Fruit fly (Drosophila melanogaster) whole organism, prepupa: Measurements from ENCODE around the gene CCAP-R.

ENCODE experiments used
- Blimp-1 ChIP-seq: fragments of 200-800 bp; sonication (Bioruptor generic); optimal IDR thresholded peaks from 3 replicates; lab custom pipeline; 2017; ENCODE audit warnings: missing biosample characterization, missing genetic modification characterization, mild to moderate bottlenecking, moderate library complexity, missing genetic modification reagents
- CG10631 ChIP-seq: fragments of 200-800 bp; sonication (Bioruptor generic); optimal IDR thresholded peaks from 2 replicates; lab custom pipeline; 2016; ENCODE audit warnings: missing biosample characterization, missing genetic modification characterization
- CG31627 ChIP-seq: fragments of 200-800 bp; sonication (Bioruptor generic); optimal IDR thresholded peaks from 3 replicates; lab custom pipeline; 2016; ENCODE audit warnings: missing biosample characterization, missing genetic modification characterization
- CG6276 ChIP-seq: fragments of 200-800 bp; sonication (Bioruptor generic); optimal IDR thresholded peaks from 2 replicates; lab custom pipeline; 2017; ENCODE audit warnings: missing biosample characterization, mild to moderate bottlenecking, missing genetic modification characterization
- CG8119 ChIP-seq: fragments of 200-800 bp; sonication (Bioruptor generic); IDR thresholded peaks from 3 replicates; pipeline ENCODE4 v1.3.6; 2022; ENCODE audit warnings: missing biosample characterization, missing genetic modification characterization
- CG8632 ChIP-seq: fragments of 200-800 bp; sonication (Bioruptor generic); optimal IDR thresholded peaks from 3 replicates; lab custom pipeline; 2016; ENCODE audit warnings: missing biosample characterization, missing genetic modification characterization
- Eip78C ChIP-seq: fragments of 200-800 bp; sonication (Bioruptor generic); peaks from one replicate; lab custom pipeline; 2016; ENCODE audit warnings: missing biosample characterization, missing genetic modification characterization
- Hr38 ChIP-seq: sonication (Bioruptor generic); optimal IDR thresholded peaks from 2 replicates; lab custom pipeline; 2016; ENCODE audit warnings: missing biosample characterization, missing genetic modification characterization
- Hr39 ChIP-seq: fragments of 200-800 bp; sonication (Bioruptor generic); optimal IDR thresholded peaks from 2 replicates; lab custom pipeline; 2016; ENCODE audit warnings: missing biosample characterization, missing genetic modification characterization
- Hr4 ChIP-seq: fragments of 200-800 bp; sonication (Bioruptor generic); optimal IDR thresholded peaks from 3 replicates; lab custom pipeline; 2016; ENCODE audit warnings: missing biosample characterization, missing genetic modification characterization
- cyc ChIP-seq: fragments of 200-800 bp; sonication (Bioruptor generic); optimal IDR thresholded peaks from 3 replicates; lab custom pipeline; 2016; ENCODE audit warnings: missing biosample characterization, missing genetic modification characterization
- dsx ChIP-seq: fragments of 200-800 bp; optimal IDR thresholded peaks from 3 replicates; lab custom pipeline; 2019; ENCODE audit warnings: missing biosample characterization, mild to moderate bottlenecking, missing genetic modification characterization, moderate library complexity; ENCODE audit not compliant: poor library complexity, severe bottlenecking
- fkh ChIP-seq: fragments of 200-800 bp; sonication (Bioruptor generic); optimal IDR thresholded peaks from 3 replicates; lab custom pipeline; 2017; ENCODE audit warnings: missing biosample characterization, mild to moderate bottlenecking, missing genetic modification characterization, moderate library complexity
- net ChIP-seq: fragments of 200-800 bp; sonication (Bioruptor generic); optimal IDR thresholded peaks from 3 replicates; lab custom pipeline; 2016; ENCODE audit warnings: missing biosample characterization, missing genetic modification characterization
- pdm3 ChIP-seq: fragments of 200-800 bp; sonication (Bioruptor generic); optimal IDR thresholded peaks from 3 replicates; lab custom pipeline; 2016; ENCODE audit warnings: missing biosample characterization, missing genetic modification characterization
- salr ChIP-seq, 2 experiments: fragments of 200-800 bp; sonication (Bioruptor generic); optimal IDR thresholded peaks; 3 replicates each; lab custom pipeline; 2016 to 2018; ENCODE audit warnings: missing biosample characterization in 2 of 2, missing genetic modification characterization in 2 of 2, mild to moderate bottlenecking in 1 of 2
- spab ChIP-seq: fragments of 200-800 bp; sonication (Bioruptor generic); optimal IDR thresholded peaks from 2 replicates; lab custom pipeline; 2017; ENCODE audit warnings: missing biosample characterization, mild to moderate bottlenecking, missing genetic modification characterization, missing genetic modification reagents
- ss ChIP-seq, 2 experiments: fragments of 200-800 bp; sonication (Bioruptor generic); optimal IDR thresholded peaks; 2 replicates in 1 of 2; 3 replicates in 1 of 2; lab custom pipeline; 2017 to 2018; ENCODE audit warnings: mild to moderate bottlenecking in 2 of 2, missing biosample characterization in 2 of 2, missing genetic modification characterization in 2 of 2, moderate library complexity in 1 of 2
- svp ChIP-seq: fragments of 200-800 bp; sonication (Bioruptor generic); peaks from one replicate; lab custom pipeline; 2016; ENCODE audit warnings: missing biosample characterization, missing genetic modification characterization
- topi ChIP-seq: fragments of 200-800 bp; sonication (Bioruptor generic); optimal IDR thresholded peaks from 3 replicates; lab custom pipeline; 2016; ENCODE audit warnings: missing biosample characterization, missing genetic modification characterization

Gene CCAP-R

DNA sequence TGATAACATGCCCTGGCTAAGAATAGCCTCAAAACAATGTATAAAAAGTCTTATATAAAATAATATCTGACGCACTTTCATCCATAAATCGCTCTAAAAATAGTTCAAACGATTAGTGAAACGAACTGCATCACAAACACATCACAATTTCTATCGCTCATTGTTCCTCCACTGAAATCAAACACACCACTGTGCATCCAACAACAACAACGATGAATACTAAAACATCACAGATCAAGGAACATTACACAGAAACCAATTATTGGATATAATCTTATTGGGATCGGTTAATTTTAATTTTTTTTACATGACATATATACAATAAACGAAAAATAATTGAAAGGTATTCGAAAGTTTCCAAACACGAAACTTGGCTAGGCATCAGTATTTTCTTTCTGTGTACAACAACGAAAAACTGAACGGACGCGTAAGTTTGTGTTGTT is 76.7 kb downstream of the CCAP-R start (continued):
- TF ChIP-seq ss (GFP tag; optimal IDR thresholded peaks at IDR 0.05; lab: Kevin White, UChicago) (no peak), Blimp-1 (GFP tag; lab: Kevin White, UChicago) (no peak), cyc (GFP tag; lab: Kevin White, UChicago) (peak; percentile 3), net (GFP tag; lab: Kevin White, UChicago) (peak; percentile 22), spab (GFP tag; lab: Kevin White, UChicago) (no peak), fkh (GFP tag; lab: Kevin White, UChicago) (no peak), CG8119 (GFP tag; lab: Robert Waterston, UW) (peak; percentile 78; the same call in 2 of the 3 replicates), dsx (GFP tag; lab: Kevin White, UChicago) (peak; percentile 11), CG8632 (GFP tag; lab: Kevin White, UChicago) (peak; percentile 14), salr (GFP tag; optimal IDR thresholded peaks at IDR 0.05; lab: Kevin White, UChicago) (peak in 1 of 2 experiments; percentile 65), Hr38 (GFP tag; lab: Kevin White, UChicago) (no peak), CG31627 (GFP tag; lab: Kevin White, UChicago) (peak; percentile 3), CG10631 (GFP tag; lab: Kevin White, UChicago) (no peak), topi (GFP tag; lab: Kevin White, UChicago) (no peak)

DNA sequence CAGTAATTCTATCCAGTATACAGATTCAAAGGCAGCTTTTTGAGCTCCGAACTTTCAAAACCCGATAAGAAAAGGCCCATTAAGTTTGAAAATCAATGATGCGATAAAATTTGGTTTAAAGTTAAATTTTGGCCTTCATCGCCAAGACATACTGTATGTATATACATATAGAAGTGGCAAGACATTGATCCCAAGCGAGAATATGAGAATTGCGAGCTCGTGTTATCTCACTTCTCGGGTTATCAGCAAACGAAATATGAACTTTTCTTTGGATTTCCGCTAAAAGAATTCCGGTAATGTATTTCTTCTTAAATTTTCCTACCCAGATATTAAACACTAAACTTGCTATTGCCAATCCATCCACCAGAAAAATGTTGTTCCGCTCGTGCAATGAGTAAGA is 79.0 kb downstream of the CCAP-R start:
- TF ChIP-seq Eip78C (peak; percentile 31), CG6276 (GFP tag; lab: Kevin White, UChicago) (no peak), Hr4 (GFP tag; lab: Kevin White, UChicago) (peak; percentile 13), CG8119 (GFP tag; lab: Robert Waterston, UW) (peak; percentile 43; the same call in 1 of the 3 replicates), svp (peak; percentile 93), pdm3 (peak; percentile 22)

DNA sequence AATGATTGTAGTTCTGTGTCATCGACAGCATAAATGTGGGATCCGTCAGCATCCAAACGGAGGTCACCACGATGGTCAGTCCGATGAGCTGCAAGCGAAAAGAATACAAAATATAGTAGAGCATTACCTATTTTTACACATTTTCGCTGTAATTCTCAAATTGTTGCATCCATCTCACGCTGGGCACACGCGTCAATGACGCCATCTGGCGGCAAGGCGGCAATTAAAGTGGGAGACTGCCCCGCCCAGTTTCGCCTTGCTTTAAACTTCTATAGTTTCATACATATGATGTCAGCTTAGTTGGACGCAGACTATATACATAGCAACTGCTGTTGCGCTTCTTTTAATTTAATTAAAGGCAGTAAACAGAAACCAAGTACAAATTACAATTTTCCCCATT is 79.4 kb downstream of the CCAP-R start:
- TF ChIP-seq Hr39 (GFP tag; lab: Kevin White, UChicago), result no peak
